Fruit fly (Drosophila melanogaster) whole organism, adult: ENCODE results near the gene spz.

ENCODE experiments used
- CG1620 ChIP-seq: fragments of 200-800 bp; sonication (Bioruptor generic); optimal IDR thresholded peaks from 2 replicates; lab custom pipeline; 2016; ENCODE audit warnings: missing biosample characterization, missing genetic modification characterization
- CG33017 ChIP-seq: fragments of 200-800 bp; sonication (Bioruptor generic); optimal IDR thresholded peaks from 2 replicates; lab custom pipeline; 2018; ENCODE audit warnings: missing biosample characterization, mild to moderate bottlenecking, missing genetic modification characterization, moderate library complexity
- Clk ChIP-seq: fragments of 200-800 bp; sonication (Bioruptor generic); optimal IDR thresholded peaks from 2 replicates; lab custom pipeline; 2017; ENCODE audit warnings: missing biosample characterization, missing genetic modification characterization
- Hr96 ChIP-seq: fragments of 200-800 bp; sonication (Bioruptor generic); optimal IDR thresholded peaks from 2 replicates; lab custom pipeline; 2016; ENCODE audit warnings: missing biosample characterization, missing genetic modification characterization
- cic ChIP-seq: fragments of 200-800 bp; sonication (Bioruptor generic); optimal IDR thresholded peaks from 2 replicates; lab custom pipeline; 2017; ENCODE audit warnings: missing biosample characterization, mild to moderate bottlenecking, missing genetic modification characterization, moderate library complexity
- kay ChIP-seq: fragments of 200-800 bp; sonication (Bioruptor generic); peaks from one replicate; lab custom pipeline; 2016; ENCODE audit warnings: missing biosample characterization, missing genetic modification characterization, borderline replicate concordance
- pad ChIP-seq: fragments of 200-800 bp; sonication (Bioruptor generic); optimal IDR thresholded peaks from 3 replicates; lab custom pipeline; 2017; ENCODE audit warnings: missing biosample characterization, missing genetic modification characterization, mild to moderate bottlenecking, moderate library complexity, missing genetic modification reagents

- no peak for TF ChIP-seq CG33017 (tag; lab: Kevin White, UChicago)
- TF ChIP-seq Hr96 (GFP tag; lab: Kevin White, UChicago) = no peak
- no peak for TF ChIP-seq CG1620 (GFP tag; lab: Kevin White, UChicago)
- TF ChIP-seq kay (GFP tag; lab: Kevin White, UChicago) = no peak
- TF ChIP-seq cic (GFP tag; lab: Kevin White, UChicago) = no peak
- no peak for TF ChIP-seq pad (GFP tag; lab: Kevin White, UChicago)
- TF ChIP-seq Clk (GFP tag; lab: Kevin White, UChicago) = no peak
Measured at dm6 chr3R:27019701-27020172, 50.1 kb downstream of the spz start, which contains the start of gene CG17191.
